Worm (Caenorhabditis elegans): ENCODE results near the gene lips-15.

DNA sequence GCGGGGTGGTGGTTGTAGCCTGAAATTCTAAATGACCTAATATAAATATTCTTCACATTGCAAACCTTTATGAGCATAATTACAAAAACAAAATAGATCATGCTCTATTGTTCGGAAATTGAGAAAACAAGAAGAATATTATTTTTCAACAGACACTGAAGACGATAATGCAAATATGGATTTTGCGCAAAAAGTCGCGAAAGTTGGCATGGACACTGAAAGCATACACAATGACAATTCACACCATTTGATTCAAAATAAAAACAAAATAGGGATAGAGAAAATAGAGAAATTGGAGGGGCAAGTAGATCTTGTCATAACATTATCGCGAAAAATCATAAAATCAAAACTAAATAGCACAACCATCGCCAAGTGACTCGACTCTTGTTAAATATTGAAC lies 31.4 kb upstream of the lips-15 start, which contains the start of gene Y38E10A.35:
- TF ChIP-seq nhr-12 (tag; optimal IDR thresholded peaks at IDR 0.05), result no peak
- TF ChIP-seq sma-9 (GFP tag; optimal IDR thresholded peaks at IDR 0.05), result no peak
- no peak for TF ChIP-seq sma-9 (tag; optimal IDR thresholded peaks at IDR 0.05)
